Fruit fly (Drosophila melanogaster): ENCODE measurements around the gene Rcd4.

dm6 chr2L:8432130-8432529 lies 49.5 kb downstream of the Rcd4 start:
- no peak for TF ChIP-seq Xbp1 (GFP tag; optimal IDR thresholded peaks at IDR 0.05)
- TF ChIP-seq CG30403 (GFP tag; optimal IDR thresholded peaks at IDR 0.05): no peak
- TF ChIP-seq CG1529 (GFP tag; optimal IDR thresholded peaks at IDR 0.05): no peak
- no peak for TF ChIP-seq CG9876 (GFP tag; optimal IDR thresholded peaks at IDR 0.05)
- no peak for TF ChIP-seq Hr39 (optimal IDR thresholded peaks at IDR 0.05)
- TF ChIP-seq slbo (GFP tag; IDR thresholded peaks at IDR 0.05): no peak
- TF ChIP-seq danr (GFP tag; IDR thresholded peaks at IDR 0.05): no peak
- no peak for TF ChIP-seq pum (GFP tag; optimal IDR thresholded peaks at IDR 0.05)

Data from whole organism, embryonic.